Fruit fly (Drosophila melanogaster): ENCODE results near the gene CG13659.

CG13659 gene

DNA sequence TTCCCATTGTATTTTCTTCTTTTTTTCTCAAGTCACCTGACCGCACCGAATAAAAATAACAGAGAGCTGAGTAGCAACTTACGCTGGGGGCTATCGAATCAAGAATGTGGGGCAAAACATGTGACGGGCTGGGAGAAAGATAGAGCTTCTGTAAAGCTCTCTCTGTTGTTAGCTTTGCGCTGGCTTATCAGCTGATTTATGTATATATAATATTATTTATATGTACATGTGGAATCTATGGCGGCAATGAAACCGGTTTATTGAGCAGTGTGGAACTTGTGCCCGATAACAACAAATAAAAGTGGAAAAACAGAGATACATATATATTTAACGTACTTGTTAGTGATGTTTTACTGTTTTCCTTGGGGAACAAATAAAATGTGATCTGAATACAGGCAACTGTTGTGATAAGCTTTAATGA is 7.8 kb upstream of the CG13659 start, which contains the start of gene CG31098:
Gene CG31098 (minus strand): TSS at position 114 of the 421 bp plus-strand sequence.
- peak; percentile 59 for TF ChIP-seq noc (tag; optimal IDR thresholded peaks at IDR 0.05)

DNA sequence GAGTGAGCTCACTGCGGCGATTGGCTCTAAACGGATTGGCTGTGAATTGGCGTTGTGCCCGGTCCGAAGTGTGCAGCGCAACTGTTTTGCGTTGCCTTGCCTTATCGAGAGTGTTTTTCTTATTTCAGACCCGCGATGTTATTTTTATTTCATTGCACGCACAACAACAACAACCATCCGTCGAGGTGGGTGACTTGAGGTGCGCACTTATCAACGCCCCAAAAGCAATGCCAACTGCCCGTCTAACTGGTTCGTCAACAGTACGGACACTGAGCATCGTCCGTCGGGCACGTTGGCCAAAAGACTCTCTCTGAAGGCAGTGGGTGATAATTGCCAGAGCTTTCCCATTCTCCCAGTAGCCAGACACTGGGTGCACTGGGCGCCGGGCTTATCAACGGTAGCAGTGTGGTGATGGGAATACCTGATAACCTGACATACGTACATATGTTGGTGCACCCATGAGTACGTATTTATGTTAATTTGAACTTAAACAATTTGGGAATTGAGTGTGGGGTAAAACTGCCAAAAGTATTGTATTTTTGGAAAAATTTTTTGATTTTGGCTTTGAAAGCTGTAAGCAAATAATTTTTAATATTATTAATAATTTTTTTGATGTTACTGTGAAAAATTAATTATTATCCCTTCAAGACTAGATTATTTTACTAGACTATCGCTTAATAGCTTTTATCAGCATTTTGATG is 5.2 kb upstream of the CG13659 start, which contains the start of gene CG31102:
Gene CG31102 (minus strand): TSS at position 275 of the 701 bp plus-strand sequence.
- peak; percentile 65 for TF ChIP-seq noc (tag; optimal IDR thresholded peaks at IDR 0.05)

DNA sequence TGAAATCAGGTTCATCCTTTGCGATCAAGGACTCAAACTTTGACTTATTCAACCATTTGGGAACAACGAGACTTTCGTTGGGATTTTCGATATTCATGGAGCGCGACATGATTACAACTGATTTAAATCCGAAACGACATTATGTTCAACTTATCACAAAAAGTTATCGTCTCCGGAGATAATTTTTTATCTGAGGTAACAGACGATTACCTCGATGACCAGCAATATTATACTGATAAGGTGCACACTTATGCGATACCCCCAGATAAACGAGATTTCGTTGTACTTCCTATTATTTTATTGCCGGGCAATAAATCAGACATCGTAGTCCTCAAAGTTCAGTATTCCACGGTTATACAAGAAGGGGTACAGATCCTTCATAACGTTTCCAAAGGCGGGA is 3.0 kb upstream of the CG13659 start, which contains the start of gene CG31097:
Gene CG31097 (minus strand): TSS at position 101 of the 400 bp plus-strand sequence.
- no peak for TF ChIP-seq noc (tag; optimal IDR thresholded peaks at IDR 0.05)

DNA sequence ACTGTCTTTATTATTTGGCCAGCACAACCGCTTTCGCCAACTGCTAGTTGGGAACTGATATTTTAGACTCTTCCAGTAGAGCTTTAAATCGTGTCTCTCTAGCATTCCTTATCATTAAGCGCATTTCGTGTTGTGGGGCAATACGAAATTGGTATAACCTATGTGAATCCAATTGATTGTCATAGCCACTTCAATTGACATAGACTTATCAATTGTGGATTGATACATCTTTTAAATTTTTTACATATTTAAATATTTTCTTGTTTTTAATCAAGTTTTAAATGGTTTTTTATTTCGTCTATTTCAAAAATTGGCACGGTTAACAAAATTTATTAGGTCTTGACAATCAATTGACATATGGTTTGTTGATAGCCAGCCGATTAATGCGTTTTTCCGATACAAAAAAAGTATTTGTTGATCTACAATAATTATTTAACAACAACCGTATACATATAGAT is 1.2 kb upstream of the CG13659 start, which contains the start of gene CG31288:
Gene CG31288 (minus strand): TSS at position 51 of the 458 bp plus-strand sequence.
- no peak for TF ChIP-seq noc (tag; optimal IDR thresholded peaks at IDR 0.05)

DNA sequence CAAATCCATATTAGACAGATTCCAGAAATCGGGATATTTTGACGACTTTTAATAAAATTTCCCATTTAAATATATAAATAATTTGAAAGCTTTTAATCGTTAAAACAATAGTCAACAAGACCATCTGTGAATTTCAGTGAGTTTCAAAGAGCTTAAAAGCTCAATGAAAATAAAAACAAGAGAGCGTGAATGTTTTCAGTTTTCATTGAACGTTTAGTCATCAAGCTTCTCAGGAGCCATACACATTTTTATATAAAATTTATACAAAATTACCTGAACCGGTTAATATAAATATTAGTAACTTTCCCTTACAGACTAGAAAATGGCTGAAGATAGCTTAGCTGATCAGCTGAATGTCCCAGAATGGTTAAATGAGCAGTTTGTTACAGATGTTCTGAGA is 1.5 kb downstream of the CG13659 start, which contains the start of gene CG31370:
Gene CG31370 (plus strand): TSS at position 226 of the 400 bp plus-strand sequence.
- no peak for TF ChIP-seq noc (tag; optimal IDR thresholded peaks at IDR 0.05)

DNA sequence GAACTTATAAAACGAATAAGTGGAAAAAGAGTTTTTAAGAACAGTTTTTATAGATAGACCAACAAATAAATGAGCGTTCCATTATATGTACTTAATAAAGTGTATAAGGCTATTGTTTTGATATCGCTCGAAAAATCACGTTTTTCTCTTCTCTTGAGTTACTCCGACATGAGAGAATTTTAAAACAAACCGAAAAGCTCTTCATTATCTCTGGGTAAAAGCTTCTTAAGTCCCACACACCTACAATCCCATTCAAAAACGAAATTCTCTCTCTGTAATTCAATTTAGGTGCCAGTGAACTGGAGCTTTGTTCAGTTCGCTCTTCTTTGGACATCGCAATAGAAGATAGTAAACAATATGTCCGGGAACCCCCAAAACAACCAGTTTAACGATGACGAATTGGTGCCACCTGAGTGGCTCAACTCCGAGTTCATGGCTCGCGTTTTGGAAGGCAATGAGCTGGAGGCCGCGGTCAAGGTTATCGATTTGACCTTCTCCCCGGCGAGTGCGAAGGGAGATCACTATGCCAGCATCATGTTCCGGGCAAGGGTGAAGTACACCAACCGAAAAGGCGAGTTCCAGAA is 3.3 kb downstream of the CG13659 start, which contains the start of gene CG31436:
Gene CG31436 (plus strand): TSS at position 281 of the 584 bp plus-strand sequence.
- no peak for TF ChIP-seq noc (tag; optimal IDR thresholded peaks at IDR 0.05)

DNA sequence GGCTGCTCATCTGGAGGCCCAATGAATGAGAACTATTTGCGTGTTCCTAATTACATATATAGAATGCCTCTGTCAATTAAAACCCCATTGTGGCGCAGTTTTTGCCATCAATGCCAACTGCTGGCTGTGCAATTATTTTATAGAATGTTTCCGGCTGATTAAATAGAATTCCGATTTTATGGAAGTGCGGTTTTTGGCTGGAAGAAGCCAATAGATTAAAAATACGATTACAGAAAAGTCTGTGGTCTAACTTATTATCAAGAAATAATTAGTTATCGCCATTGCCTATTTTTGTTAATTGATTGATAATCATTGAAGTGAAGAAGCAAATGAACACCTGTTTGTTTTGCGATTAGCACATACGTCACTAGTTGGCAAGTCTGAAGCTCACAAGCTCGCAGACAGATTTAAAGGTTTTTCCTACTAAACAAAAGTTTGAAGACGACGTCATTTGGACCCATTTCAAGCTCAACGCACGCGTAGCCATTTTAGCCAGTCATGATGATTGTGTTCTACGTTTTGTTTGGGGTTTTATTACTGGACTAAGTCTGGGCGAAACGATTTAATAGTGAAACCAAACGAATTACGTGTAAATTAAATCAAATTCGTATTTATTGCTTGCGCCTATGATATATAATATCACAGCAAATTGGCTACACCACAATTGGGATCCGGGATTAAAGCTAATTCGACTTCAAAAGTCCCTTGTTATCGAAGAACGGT is 5.3 kb downstream of the CG13659 start:
- TF ChIP-seq noc (tag; optimal IDR thresholded peaks at IDR 0.05), result peak; percentile 47

DNA sequence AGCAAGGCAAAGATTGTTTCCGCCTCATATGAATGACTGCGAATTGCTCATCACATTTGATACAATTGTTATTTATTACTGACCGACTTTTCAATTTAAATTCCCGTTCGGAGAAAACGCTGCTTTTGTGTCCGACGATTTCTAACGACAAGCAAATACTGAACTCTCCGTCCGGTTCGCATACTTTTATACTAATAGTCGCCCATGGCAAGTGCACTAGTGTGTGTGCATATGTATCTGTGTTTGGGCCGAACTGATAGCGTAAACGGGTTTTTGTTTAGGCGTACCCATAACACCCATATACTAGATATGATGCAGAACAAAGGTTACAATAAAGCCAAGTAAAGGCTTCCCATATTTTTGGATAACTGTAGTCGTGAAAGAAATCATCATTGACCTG is 7.5 kb downstream of the CG13659 start, which contains the start of gene CG10550:
Gene CG10550 (minus strand): TSS at position 164 of the 400 bp plus-strand sequence.
- TF ChIP-seq noc (tag; optimal IDR thresholded peaks at IDR 0.05), result no peak

DNA sequence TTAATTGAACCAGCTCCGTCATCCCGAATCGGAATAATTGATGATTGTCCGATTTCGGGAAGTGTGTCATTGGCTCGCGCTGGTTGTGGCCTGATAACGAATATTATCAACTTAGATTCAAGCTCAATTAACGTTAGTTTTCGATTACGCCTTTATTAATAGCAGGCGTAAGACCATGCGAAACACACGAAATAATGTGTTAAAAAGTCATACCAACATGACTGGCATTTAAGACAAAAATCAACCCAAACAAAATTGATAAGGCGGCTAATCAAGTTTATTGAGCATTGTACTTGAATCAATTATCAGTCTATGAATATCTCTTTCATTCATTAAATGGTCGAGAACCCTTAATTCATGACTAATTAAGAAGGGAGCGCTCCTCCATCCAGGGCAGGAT is 8.5 kb downstream of the CG13659 start:
- TF ChIP-seq noc (tag; optimal IDR thresholded peaks at IDR 0.05), result peak; percentile 1

DNA sequence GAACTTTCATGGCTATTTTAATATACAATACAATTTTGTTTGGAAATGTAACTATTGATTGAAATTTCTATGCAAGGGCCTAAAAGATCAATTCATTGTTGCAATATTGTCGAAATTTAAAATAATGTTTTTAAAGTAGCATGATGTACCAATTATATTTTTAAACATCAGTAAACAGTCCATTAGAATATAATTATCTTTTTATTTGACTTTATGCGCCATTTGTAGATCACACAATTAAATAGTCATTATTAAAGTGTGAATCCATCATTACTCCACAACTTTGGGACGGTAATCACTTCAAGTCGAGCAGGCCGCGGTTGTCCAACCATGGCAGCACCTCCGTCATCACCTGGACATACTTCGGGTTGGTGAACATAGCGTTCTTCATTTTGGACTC is 10.2 kb downstream of the CG13659 start, which contains the start of gene CG31099:
Gene CG31099 (minus strand): TSS at position 101 of the 400 bp plus-strand sequence.
- TF ChIP-seq noc (tag; optimal IDR thresholded peaks at IDR 0.05), result no peak

DNA sequence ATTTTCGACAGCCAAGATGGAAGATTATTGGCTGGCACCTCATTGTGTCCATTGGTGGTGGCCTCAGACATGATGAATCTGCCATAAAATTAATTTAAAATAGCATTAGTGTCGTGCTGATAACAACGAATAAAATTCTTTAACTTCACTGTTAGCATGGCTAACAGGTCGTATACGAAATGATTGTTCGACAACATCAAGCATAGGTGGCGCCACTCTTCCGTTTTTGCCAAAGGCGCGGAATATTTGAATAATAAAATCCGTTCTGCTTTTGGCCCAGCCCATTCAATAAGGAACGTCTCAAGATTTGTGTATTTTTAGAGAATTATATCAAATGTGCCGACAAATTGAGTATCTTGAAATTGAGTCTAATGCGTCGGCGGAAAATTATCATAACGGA is 11.9 kb downstream of the CG13659 start:
- no peak for TF ChIP-seq noc (tag; optimal IDR thresholded peaks at IDR 0.05)

DNA sequence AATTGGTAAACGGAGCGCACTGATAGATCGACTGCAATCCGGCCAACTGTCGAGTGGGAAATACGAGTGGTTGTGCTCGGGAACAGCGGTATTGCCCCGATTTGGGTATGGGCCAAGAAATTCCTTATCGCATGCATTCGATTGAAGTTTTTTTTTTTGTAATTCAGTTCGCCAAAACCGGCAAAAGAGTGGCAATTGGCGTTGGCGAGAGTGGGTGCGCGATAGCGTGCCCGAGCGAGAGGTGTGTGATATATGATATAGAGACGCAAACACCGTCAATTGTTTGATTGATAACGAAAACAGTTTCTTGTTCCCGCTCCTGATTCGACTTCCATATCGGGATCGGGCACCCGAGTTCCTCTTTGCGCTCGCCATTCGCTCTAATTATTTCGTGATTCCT is 13.1 kb downstream of the CG13659 start, which contains the start of gene CG31087:
Gene CG31087 (minus strand): TSS at position 63 of the 400 bp plus-strand sequence.
- no peak for TF ChIP-seq noc (tag; optimal IDR thresholded peaks at IDR 0.05)

DNA sequence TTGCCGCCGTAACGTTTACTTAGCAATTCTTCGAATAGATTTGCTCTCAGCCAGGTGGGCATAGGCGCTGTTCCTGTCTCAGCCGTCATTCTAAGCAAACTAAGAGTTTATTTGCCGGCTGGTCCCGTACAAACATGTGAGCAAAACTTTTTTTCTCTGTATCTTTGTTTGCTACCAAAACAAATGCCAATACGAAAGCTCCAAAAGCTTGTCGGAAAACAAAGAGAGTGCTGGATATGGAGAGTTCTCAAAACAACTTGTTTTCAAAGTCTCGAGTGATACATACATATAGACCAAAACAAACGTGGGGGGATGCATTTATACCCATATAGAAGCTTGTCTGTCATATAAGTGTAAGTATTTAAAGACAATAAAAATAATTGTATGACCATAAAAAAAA is 15.3 kb downstream of the CG13659 start, which contains the start of gene CG10559:
Gene CG10559 (minus strand): TSS at position 101 of the 400 bp plus-strand sequence.
- no peak for TF ChIP-seq noc (tag; optimal IDR thresholded peaks at IDR 0.05)

DNA sequence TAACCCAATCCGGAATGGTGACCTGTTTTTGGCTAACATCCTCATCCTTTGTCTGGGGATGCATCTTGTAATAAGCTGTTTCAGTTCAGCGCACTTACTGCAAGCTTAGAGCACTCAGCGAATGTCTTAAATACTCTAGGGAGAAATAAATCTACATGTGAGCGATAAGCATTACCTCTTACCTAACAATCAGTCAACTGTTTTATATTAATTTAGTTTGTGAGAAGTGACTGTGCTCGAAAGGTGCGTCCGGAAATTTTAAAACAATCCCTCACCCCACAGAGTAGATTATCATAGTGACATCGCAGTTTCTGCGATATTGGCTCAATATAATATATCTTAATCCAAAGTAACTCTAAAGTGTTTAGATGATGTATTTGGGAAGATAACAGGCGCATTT is 17.3 kb downstream of the CG13659 start, which contains the start of gene CG10553:
Gene CG10553 (minus strand): TSS at position 101 of the 400 bp plus-strand sequence.
- TF ChIP-seq noc (tag; optimal IDR thresholded peaks at IDR 0.05), result no peak

DNA sequence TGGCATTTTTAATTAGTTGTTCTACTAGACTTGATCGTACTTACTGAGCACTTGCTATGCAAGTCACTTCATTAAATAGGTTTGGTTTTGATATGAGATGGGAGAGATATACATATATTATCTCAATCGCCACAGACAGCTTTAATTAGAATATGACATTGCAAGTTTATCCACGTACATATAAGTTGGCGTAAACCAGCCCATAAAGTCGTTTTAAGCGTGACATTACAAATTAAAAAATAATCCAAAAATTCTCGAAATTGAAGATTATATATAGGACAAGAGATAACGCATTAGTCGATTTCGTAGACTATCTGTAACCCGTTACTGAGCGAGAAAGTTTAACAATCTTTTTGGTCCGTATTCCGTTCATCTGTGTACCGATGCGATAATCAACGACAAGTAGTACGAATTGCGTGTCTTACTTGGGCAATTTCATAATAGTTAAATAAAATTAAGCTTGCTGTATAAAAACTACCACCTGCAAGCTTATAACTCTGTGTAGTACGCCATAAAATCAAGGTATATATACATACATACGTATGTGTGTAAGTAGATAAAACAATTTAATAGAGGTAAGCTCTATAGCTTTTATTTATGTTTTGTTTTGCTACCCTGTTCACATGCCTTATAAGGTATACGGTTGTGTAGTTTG is 19.5 kb downstream of the CG13659 start, which contains the start of gene CG10560:
Gene CG10560 (minus strand): TSS at position 51 of the 655 bp plus-strand sequence.
- no peak for TF ChIP-seq noc (tag; optimal IDR thresholded peaks at IDR 0.05)

Data from whole organism, larva.